Worm (Caenorhabditis elegans): ENCODE data around the gene srh-78.

srh-78 gene

ce11 chrV:216847-217246, at the start of gene srh-78:
Gene srh-78 (plus strand): TSS chrV:217147.
- TF ChIP-seq ctbp-1 (GFP tag; IDR thresholded peaks at IDR 0.05) (no peak), unc-62 (GFP tag; optimal IDR thresholded peaks at IDR 0.05 in 1 of 2) (no peak), unc-62 (tag; optimal IDR thresholded peaks at IDR 0.05) (no peak), lim-7 (GFP tag; IDR thresholded peaks at IDR 0.05) (no peak), pha-4 (GFP tag; IDR thresholded peaks at IDR 0.05) (no peak), pha-4 (tag; optimal IDR thresholded peaks at IDR 0.05) (no peak), daf-19 (GFP tag; conservative IDR thresholded peaks at IDR 0.05) (no peak), hlh-11 (tag; optimal IDR thresholded peaks at IDR 0.05) (no peak), madf-5 (GFP tag; IDR thresholded peaks at IDR 0.05) (no peak), ztf-11 (tag; optimal IDR thresholded peaks at IDR 0.05) (no peak), egl-43 (GFP tag; IDR thresholded peaks at IDR 0.05) (no peak), snpc-4 (tag; optimal IDR thresholded peaks at IDR 0.05) (no peak), nhr-77 (tag; optimal IDR thresholded peaks at IDR 0.05) (no peak), dmd-9 (GFP tag; IDR thresholded peaks at IDR 0.05) (no peak), zag-1 (tag; optimal IDR thresholded peaks at IDR 0.05) (no peak), nhr-102 (tag; optimal IDR thresholded peaks at IDR 0.05) (no peak), unc-39 (tag; optimal IDR thresholded peaks at IDR 0.05) (no peak)

- TF ChIP-seq saeg-2 (GFP tag; IDR thresholded peaks at IDR 0.05) (no peak), unc-62 (GFP tag; optimal IDR thresholded peaks at IDR 0.05 in 1 of 2) (no peak), unc-62 (tag; optimal IDR thresholded peaks at IDR 0.05) (no peak), nhr-6 (tag; optimal IDR thresholded peaks at IDR 0.05) (no peak), attf-4 (tag; optimal IDR thresholded peaks at IDR 0.05) (no peak), ZK337.2 (GFP tag; IDR thresholded peaks at IDR 0.05) (no peak), mxl-3 (GFP tag; optimal IDR thresholded peaks at IDR 0.05) (no peak), nhr-41 (GFP tag; IDR thresholded peaks at IDR 0.05) (no peak), lin-29 (GFP tag; IDR thresholded peaks at IDR 0.05) (no peak), ZK546.5 (tag; optimal IDR thresholded peaks at IDR 0.05) (no peak), tra-1 (GFP tag; IDR thresholded peaks at IDR 0.05) (no peak), nhr-102 (tag; optimal IDR thresholded peaks at IDR 0.05) (no peak), lin-38 (GFP tag; IDR thresholded peaks at IDR 0.05) (no peak), arid-1 (GFP tag; conservative IDR thresholded peaks at IDR 0.05) (no peak), lim-7 (GFP tag; IDR thresholded peaks at IDR 0.05) (no peak), zip-2 (tag; optimal IDR thresholded peaks at IDR 0.05) (no peak), hlh-11 (tag; optimal IDR thresholded peaks at IDR 0.05) (no peak), zag-1 (tag; optimal IDR thresholded peaks at IDR 0.05) (no peak), dmd-9 (GFP tag; IDR thresholded peaks at IDR 0.05) (no peak)
These were observed 44.8 kb upstream of the srh-78 start, which contains the start of gene cfap-36 for ce11 chrV:172110-172509. Gene cfap-36 (minus strand): TSS chrV:172210.

DNA sequence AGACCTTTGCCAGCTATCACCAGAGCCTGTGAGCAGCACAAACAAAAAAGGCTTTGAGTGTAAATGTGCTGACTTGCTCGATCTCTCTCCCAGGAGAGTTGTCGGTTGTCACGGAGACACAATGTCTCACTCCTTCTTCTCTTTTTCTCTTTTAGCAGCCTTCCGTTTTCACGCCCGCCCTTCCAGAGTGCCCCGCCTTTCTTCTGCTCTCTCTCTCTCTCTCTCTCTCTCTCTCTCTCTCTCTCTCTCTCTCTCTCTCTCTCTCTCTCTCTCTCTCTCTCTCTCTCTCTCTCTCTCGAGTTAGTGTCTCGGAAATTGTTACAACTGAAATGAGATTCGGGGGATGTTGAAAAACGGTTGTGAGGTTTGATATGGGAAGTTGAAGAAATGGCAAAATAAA, 43.5 kb upstream of the srh-78 start:
- TF ChIP-seq set-16 (GFP tag; IDR thresholded peaks at IDR 0.05) = peak; percentile 77
- TF ChIP-seq madf-5 (GFP tag; IDR thresholded peaks at IDR 0.05) = no peak

- TF ChIP-seq aha-1 (tag) = peak; percentile 12
- TF ChIP-seq dve-1 (tag; optimal IDR thresholded peaks at IDR 0.05; ENCODE audit: insufficient read depth) = no peak
- TF ChIP-seq nhr-6 (tag; optimal IDR thresholded peaks at IDR 0.05) = no peak
These were observed 42.4 kb upstream of the srh-78 start for ce11 chrV:174520-174919.

ce11 chrV:176870-177467, 40.0 kb upstream of the srh-78 start, which contains the start of gene cul-3:
Gene cul-3 (plus strand): TSS chrV:177417.
- TF ChIP-seq T20F7.1 (GFP tag; optimal IDR thresholded peaks at IDR 0.05) (no peak), ceh-44 (GFP tag; IDR thresholded peaks at IDR 0.05) (no peak), dve-1 (tag; optimal IDR thresholded peaks at IDR 0.05; ENCODE audit: insufficient read depth) (peak; percentile 62), nhr-237 (tag; optimal IDR thresholded peaks at IDR 0.05) (no peak), nhr-102 (tag; optimal IDR thresholded peaks at IDR 0.05) (peak; percentile 32), aha-1 (tag) (no peak), daf-19 (GFP tag; conservative IDR thresholded peaks at IDR 0.05) (no peak), mxl-2 (GFP tag; conservative IDR thresholded peaks at IDR 0.05) (no peak), lin-1 (GFP tag; IDR thresholded peaks at IDR 0.05) (no peak), F44E2.7 (GFP tag; IDR thresholded peaks at IDR 0.05) (no peak), gei-8 (GFP tag; optimal IDR thresholded peaks at IDR 0.05) (no peak), nhr-77 (tag; optimal IDR thresholded peaks at IDR 0.05) (peak; percentile 31), nhr-28 (tag; optimal IDR thresholded peaks at IDR 0.05) (no peak), F37D6.2 (tag; optimal IDR thresholded peaks at IDR 0.05) (no peak), spr-1 (tag; optimal IDR thresholded peaks at IDR 0.05) (no peak), lin-13 (GFP tag; optimal IDR thresholded peaks at IDR 0.05) (no peak), snpc-4 (tag; optimal IDR thresholded peaks at IDR 0.05) (no peak), F26F4.8 (GFP tag; conservative IDR thresholded peaks at IDR 0.05) (no peak), aly-2 (tag; optimal IDR thresholded peaks at IDR 0.05) (no peak)

All from whole organism, L4 larva.